Fruit fly (Drosophila melanogaster) whole organism, embryonic: Measurements from ENCODE around the gene blot.
A peak's percentile ranks its signal among the peaks of the same experiment; 100 is the strongest.

Experiments used
- Adf1 ChIP-seq: fragments of 200-800 bp; sonication (Bioruptor generic); IDR thresholded peaks from 2 replicates; pipeline ENCODE4 v1.3.6; 2022; ENCODE audit warnings: missing biosample characterization, missing genetic modification characterization
- Awh ChIP-seq: fragments of 200-800 bp; sonication (Bioruptor generic); IDR thresholded peaks from 2 replicates; pipeline ENCODE4, ENCODE4 v1.3.6; 2022; ENCODE audit warnings: missing biosample characterization, missing genetic modification characterization
- CG10209 ChIP-seq: fragments of 200-800 bp; sonication (Bioruptor generic); optimal IDR thresholded peaks from 3 replicates; lab custom pipeline; 2017; ENCODE audit warnings: missing biosample characterization, mild to moderate bottlenecking, missing genetic modification characterization, missing genetic modification reagents
- CG10267 ChIP-seq: fragments of 200-800 bp; sonication (Bioruptor generic); optimal IDR thresholded peaks from 2 replicates; lab custom pipeline; 2018; ENCODE audit warnings: missing biosample characterization, mild to moderate bottlenecking, missing genetic modification characterization, moderate library complexity
- CG10366 ChIP-seq: fragments of 200-800 bp; sonication (Bioruptor generic); IDR thresholded peaks from 2 replicates; pipeline ENCODE4 v1.3.6; 2022; ENCODE audit warnings: missing biosample characterization, missing genetic modification characterization
- CG10462 ChIP-seq: fragments of 200-800 bp; sonication (Bioruptor generic); optimal IDR thresholded peaks from 2 replicates; lab custom pipeline; 2016; ENCODE audit warnings: missing biosample characterization, missing genetic modification characterization
- CG10654 ChIP-seq: fragments of 200-800 bp; sonication (Bioruptor generic); optimal IDR thresholded peaks from 2 replicates; lab custom pipeline; 2016; ENCODE audit warnings: missing biosample characterization, missing genetic modification characterization
- CG10959 ChIP-seq: fragments of 200-800 bp; sonication (Bioruptor generic); IDR thresholded peaks from 2 replicates; pipeline ENCODE4 v1.3.6; 2022; ENCODE audit warnings: missing biosample characterization, missing genetic modification characterization
- CG11247 ChIP-seq: fragments of 200-800 bp; sonication (Bioruptor generic); IDR thresholded peaks from 2 replicates; pipeline ENCODE4 v1.3.6; 2022; ENCODE audit warnings: missing biosample characterization, missing genetic modification characterization
- CG11504 ChIP-seq: fragments of 200-800 bp; sonication (Bioruptor generic); optimal IDR thresholded peaks from 3 replicates; lab custom pipeline; 2019; ENCODE audit warnings: missing biosample characterization, mild to moderate bottlenecking, missing genetic modification characterization, moderate library complexity
- CG12769 ChIP-seq: fragments of 200-800 bp; sonication (Bioruptor generic); optimal IDR thresholded peaks from 2 replicates; lab custom pipeline; 2019; ENCODE audit warnings: missing biosample characterization, mild to moderate bottlenecking, missing genetic modification characterization, moderate library complexity
- CG13287 ChIP-seq: fragments of 200-800 bp; sonication (Bioruptor generic); IDR thresholded peaks from 2 replicates; pipeline ENCODE4 v1.3.6; 2022; ENCODE audit warnings: missing biosample characterization, missing genetic modification characterization; ENCODE audit not compliant: partially characterized antibody
- CG14441 ChIP-seq: fragments of 200-800 bp; sonication (Bioruptor generic); IDR thresholded peaks from 2 replicates; pipeline ENCODE4 v1.3.6; 2022; ENCODE audit warnings: missing biosample characterization, missing genetic modification characterization
- CG15011 ChIP-seq: fragments of 200-800 bp; sonication (Bioruptor generic); optimal IDR thresholded peaks from 3 replicates; lab custom pipeline; 2018; ENCODE audit warnings: missing biosample characterization, mild to moderate bottlenecking, missing genetic modification characterization
- CG1529 ChIP-seq: fragments of 200-800 bp; sonication (Bioruptor generic); optimal IDR thresholded peaks from 3 replicates; lab custom pipeline; 2018; ENCODE audit warnings: missing biosample characterization, missing genetic modification characterization
- CG15479 ChIP-seq: fragments of 200-800 bp; sonication (Bioruptor generic); optimal IDR thresholded peaks from 3 replicates; lab custom pipeline; 2019; ENCODE audit warnings: missing biosample characterization, mild to moderate bottlenecking, missing genetic modification characterization, moderate library complexity
- CG17186 ChIP-seq: fragments of 200-800 bp; sonication (Bioruptor generic); optimal IDR thresholded peaks from 3 replicates; lab custom pipeline; 2017; ENCODE audit warnings: missing biosample characterization, missing genetic modification reagents, missing genetic modification characterization
- CG18262 ChIP-seq: fragments of 200-800 bp; optimal IDR thresholded peaks from 3 replicates; lab custom pipeline; 2019; ENCODE audit warnings: missing biosample characterization, mild to moderate bottlenecking, missing genetic modification characterization, moderate library complexity
- CG18476 ChIP-seq: fragments of 200-800 bp; sonication (Bioruptor generic); optimal IDR thresholded peaks from 2 replicates; lab custom pipeline; 2016; ENCODE audit warnings: missing biosample characterization, mild to moderate bottlenecking, missing genetic modification characterization
- CG18619 ChIP-seq: fragments of 200-800 bp; sonication (Bioruptor generic); optimal IDR thresholded peaks from 3 replicates; lab custom pipeline; 2017; ENCODE audit warnings: missing biosample characterization, mild to moderate bottlenecking, missing genetic modification characterization
- CG2116 ChIP-seq: fragments of 200-800 bp; sonication (Bioruptor generic); optimal IDR thresholded peaks from 3 replicates; lab custom pipeline; 2018; ENCODE audit warnings: missing biosample characterization, mild to moderate bottlenecking, missing genetic modification characterization
- CG2129 ChIP-seq: fragments of 200-800 bp; sonication (Bioruptor generic); IDR thresholded peaks from 2 replicates; pipeline ENCODE4 v1.3.6; 2022; ENCODE audit warnings: missing biosample characterization, missing genetic modification characterization; ENCODE audit not compliant: partially characterized antibody
- CG34376 ChIP-seq: fragments of 200-800 bp; sonication (Bioruptor generic); optimal IDR thresholded peaks from 2 replicates; lab custom pipeline; 2018; ENCODE audit warnings: missing biosample characterization, mild to moderate bottlenecking, missing genetic modification characterization
- CG3838 ChIP-seq: fragments of 200-800 bp; sonication (Bioruptor generic); optimal IDR thresholded peaks from 3 replicates; lab custom pipeline; 2016; ENCODE audit warnings: missing biosample characterization, missing genetic modification characterization
- CG42726 ChIP-seq: fragments of 200-800 bp; sonication (Bioruptor generic); IDR thresholded peaks from 2 replicates; pipeline ENCODE4 v1.3.6; 2022; ENCODE audit warnings: missing biosample characterization, missing genetic modification characterization; ENCODE audit not compliant: partially characterized antibody
- CG6272 ChIP-seq: fragments of 200-800 bp; sonication (Bioruptor generic); IDR thresholded peaks from 2 replicates; pipeline ENCODE4 v1.3.6; 2022; ENCODE audit warnings: missing biosample characterization, missing genetic modification characterization
- CG6813 ChIP-seq: fragments of 200-800 bp; sonication (Bioruptor generic); optimal IDR thresholded peaks from 2 replicates; lab custom pipeline; 2017; ENCODE audit warnings: missing biosample characterization, missing genetic modification characterization, mild to moderate bottlenecking, moderate library complexity, missing genetic modification reagents
- CG8281 ChIP-seq: fragments of 200-800 bp; sonication (Bioruptor generic); optimal IDR thresholded peaks from 2 replicates; lab custom pipeline; 2018; ENCODE audit warnings: missing biosample characterization, mild to moderate bottlenecking, missing genetic modification characterization, moderate library complexity
- CG8944 ChIP-seq: fragments of 200-800 bp; sonication (Bioruptor generic); optimal IDR thresholded peaks from 3 replicates; lab custom pipeline; 2016; ENCODE audit warnings: missing biosample characterization, missing genetic modification characterization
- Chrac-16 ChIP-seq: fragments of 200-800 bp; sonication (Bioruptor generic); optimal IDR thresholded peaks from 3 replicates; lab custom pipeline; 2016; ENCODE audit warnings: missing biosample characterization, missing genetic modification characterization
- Deaf1 ChIP-seq: fragments of 200-800 bp; optimal IDR thresholded peaks from 3 replicates; lab custom pipeline; 2019; ENCODE audit warnings: missing biosample characterization, mild to moderate bottlenecking, missing genetic modification characterization, moderate library complexity
- Doc2 ChIP-seq: fragments of 200-800 bp; sonication (Bioruptor generic); IDR thresholded peaks from 2 replicates; pipeline ENCODE4 v1.3.6; 2022; ENCODE audit warnings: missing biosample characterization, missing genetic modification characterization
- Dref ChIP-seq: fragments of 200-800 bp; sonication (Bioruptor generic); IDR thresholded peaks from 2 replicates; pipeline ENCODE4 v1.3.6; 2022; ENCODE audit warnings: missing biosample characterization, missing genetic modification characterization
- MESR4 ChIP-seq: fragments of 200-800 bp; sonication (Bioruptor generic); optimal IDR thresholded peaks from 2 replicates; lab custom pipeline; 2018; ENCODE audit warnings: missing biosample characterization, mild to moderate bottlenecking, missing genetic modification characterization, moderate library complexity
- Rx ChIP-seq: fragments of 200-800 bp; sonication (Bioruptor generic); IDR thresholded peaks from 2 replicates; pipeline ENCODE4 v1.3.6; 2022; ENCODE audit warnings: missing biosample characterization, missing genetic modification characterization
- Taf1 ChIP-seq: fragments of 200-800 bp; sonication (Bioruptor generic); IDR thresholded peaks from 2 replicates; pipeline ENCODE4 v1.3.6; 2022; ENCODE audit warnings: missing biosample characterization, missing genetic modification characterization
- crol ChIP-seq: fragments of 200-800 bp; sonication (Bioruptor generic); IDR thresholded peaks from 2 replicates; pipeline ENCODE4 v1.3.6; 2022; ENCODE audit warnings: missing biosample characterization, missing genetic modification characterization
- en ChIP-seq: fragments of 200-800 bp; sonication (Bioruptor generic); optimal IDR thresholded peaks from 2 replicates; lab custom pipeline; 2016; ENCODE audit warnings: missing biosample characterization, missing genetic modification characterization
- exex ChIP-seq: fragments of 200-800 bp; sonication (Bioruptor generic); optimal IDR thresholded peaks from 4 replicates; lab custom pipeline; 2018; ENCODE audit warnings: missing biosample characterization, mild to moderate bottlenecking, missing genetic modification characterization, moderate library complexity
- gce ChIP-seq: fragments of 200-800 bp; sonication (Bioruptor generic); IDR thresholded peaks from 3 replicates; pipeline ENCODE4 v1.3.6; 2022; ENCODE audit warnings: missing biosample characterization, missing genetic modification characterization
- gcm ChIP-seq: fragments of 200-800 bp; sonication (Bioruptor generic); optimal IDR thresholded peaks from 2 replicates; lab custom pipeline; 2019; ENCODE audit warnings: missing biosample characterization, mild to moderate bottlenecking, missing genetic modification characterization, moderate library complexity
- gt ChIP-seq: fragments of 200-800 bp; sonication (Bioruptor generic); IDR thresholded peaks from 2 replicates; pipeline ENCODE4 v1.3.6; 2022; ENCODE audit warnings: missing biosample characterization, missing genetic modification characterization
- nerfin-1 ChIP-seq: fragments of 200-800 bp; sonication (Bioruptor generic); optimal IDR thresholded peaks from 3 replicates; lab custom pipeline; 2019; ENCODE audit warnings: missing biosample characterization, mild to moderate bottlenecking, missing genetic modification characterization, moderate library complexity
- repo ChIP-seq: fragments of 200-800 bp; sonication (Bioruptor generic); optimal IDR thresholded peaks from 2 replicates; lab custom pipeline; 2016; ENCODE audit warnings: missing biosample characterization, missing genetic modification characterization
- run ChIP-seq: fragments of 200-800 bp; sonication (Bioruptor generic); optimal IDR thresholded peaks from 3 replicates; lab custom pipeline; 2018; ENCODE audit warnings: missing biosample characterization, mild to moderate bottlenecking, missing genetic modification characterization
- sens-2 ChIP-seq: fragments of 200-800 bp; sonication (Bioruptor generic); IDR thresholded peaks from 2 replicates; pipeline ENCODE4 v1.3.6; 2022; ENCODE audit warnings: missing biosample characterization, missing genetic modification characterization
- sr ChIP-seq: fragments of 200-800 bp; sonication (Bioruptor generic); IDR thresholded peaks from 3 replicates; pipeline ENCODE4 v1.3.6; 2022; ENCODE audit warnings: missing biosample characterization, missing genetic modification characterization
- ssp ChIP-seq: fragments of 200-800 bp; sonication (Bioruptor generic); IDR thresholded peaks from 2 replicates; pipeline ENCODE4 v1.3.6; 2022; ENCODE audit warnings: missing biosample characterization, missing genetic modification characterization
- ttk ChIP-seq: fragments of 200-800 bp; sonication (Bioruptor generic); IDR thresholded peaks from 2 replicates; pipeline ENCODE4 v2.1.2; 2022; ENCODE audit warnings: missing biosample characterization, missing genetic modification characterization
- zen2 ChIP-seq: fragments of 200-800 bp; sonication (Bioruptor generic); IDR thresholded peaks from 3 replicates; pipeline ENCODE4 v1.3.6; 2022; ENCODE audit warnings: missing biosample characterization, missing genetic modification characterization; ENCODE audit not compliant: partially characterized antibody

blot gene

dm6 chr3L:17433555-17433954 is 12.2 kb upstream of the blot start, which contains the start of the genes Coq4 and CG32176 (continued):
- TF ChIP-seq CG2129 (GFP tag; lab: Robert Waterston, UW) = no peak
- TF ChIP-seq CG3838 (GFP tag; lab: Kevin White, UChicago) = peak; percentile 96
- TF ChIP-seq CG14441 (GFP tag; lab: Robert Waterston, UW) = peak; percentile 98
- TF ChIP-seq zen2 (GFP tag; lab: Robert Waterston, UW) = no peak; the same call in 2 of the 3 replicates
- peak; percentile 92 for TF ChIP-seq run (tag; lab: Kevin White, UChicago)
- TF ChIP-seq crol (GFP tag; lab: Robert Waterston, UW) = peak; percentile 69
- peak; percentile 98 for TF ChIP-seq CG11247 (GFP tag; lab: Robert Waterston, UW)
- peak; percentile 96 for TF ChIP-seq CG11504 (tag; lab: Kevin White, UChicago)
- TF ChIP-seq CG10267 (tag; lab: Kevin White, UChicago) = peak; percentile 91
- peak; percentile 97 for TF ChIP-seq CG6272
- TF ChIP-seq CG8281 (tag; lab: Kevin White, UChicago) = peak; percentile 89
- TF ChIP-seq ttk (GFP tag; lab: Robert Waterston, UW) = peak; percentile 97
- peak; percentile 96 for TF ChIP-seq sens-2 (GFP tag; lab: Robert Waterston, UW)
- peak; percentile 99 for TF ChIP-seq CG12769 (tag; lab: Kevin White, UChicago)
- TF ChIP-seq CG18476 (GFP tag; lab: Kevin White, UChicago) = peak; percentile 97
- TF ChIP-seq CG15011 (GFP tag; lab: Kevin White, UChicago) = peak; percentile 88
- TF ChIP-seq exex = peak; percentile 83
- peak; percentile 97 for TF ChIP-seq CG10959
- TF ChIP-seq CG34376 (GFP tag; lab: Kevin White, UChicago) = peak; percentile 93
- TF ChIP-seq CG42726 (GFP tag; lab: Robert Waterston, UW) = peak; percentile 71
- TF ChIP-seq Deaf1 (tag; lab: Kevin White, UChicago) = peak; percentile 81
- TF ChIP-seq CG10209 (GFP tag; lab: Kevin White, UChicago) = peak; percentile 97
- peak; percentile 71 for TF ChIP-seq MESR4 (GFP tag; lab: Kevin White, UChicago)
- peak; percentile 96 for TF ChIP-seq Taf1 (GFP tag; lab: Robert Waterston, UW)
- peak; percentile 97 for TF ChIP-seq Rx (GFP tag; lab: Robert Waterston, UW)
- TF ChIP-seq CG18619 (GFP tag; lab: Kevin White, UChicago) = peak; percentile 96
- TF ChIP-seq CG1529 (GFP tag; lab: Kevin White, UChicago) = peak; percentile 93
- peak; percentile 95 for TF ChIP-seq Doc2 (GFP tag; lab: Robert Waterston, UW)
- peak; percentile 98 for TF ChIP-seq gcm (GFP tag; lab: Kevin White, UChicago)
- peak; percentile 74 for TF ChIP-seq CG17186 (GFP tag; lab: Kevin White, UChicago)
- TF ChIP-seq Awh = peak; percentile 98
- peak; percentile 94 for TF ChIP-seq gce (GFP tag; lab: Robert Waterston, UW)
- TF ChIP-seq repo (GFP tag; lab: Kevin White, UChicago) = peak; percentile 96
- peak; percentile 98 for TF ChIP-seq CG10366 (GFP tag; lab: Robert Waterston, UW)
- TF ChIP-seq Adf1 (GFP tag; lab: Robert Waterston, UW) = peak; percentile 86
- peak; percentile 95 for TF ChIP-seq gt
- peak; percentile 7 for TF ChIP-seq CG15479 (GFP tag; lab: Kevin White, UChicago)
- peak; percentile 88 for TF ChIP-seq CG2116
- peak; percentile 99 for TF ChIP-seq CG10654
- TF ChIP-seq CG8944 = peak; percentile 99
- peak; percentile 99 for TF ChIP-seq Chrac-16 (GFP tag; lab: Kevin White, UChicago)
- peak; percentile 97 for TF ChIP-seq CG18262 (tag; lab: Kevin White, UChicago)
- TF ChIP-seq CG6813 (GFP tag; lab: Kevin White, UChicago) = peak; percentile 96
- peak; percentile 94 for TF ChIP-seq nerfin-1 (tag; lab: Kevin White, UChicago)
- TF ChIP-seq sr = peak; percentile 92
- peak; percentile 98 for TF ChIP-seq CG10462
- TF ChIP-seq Dref = peak; percentile 47
- TF ChIP-seq en (GFP tag; lab: Kevin White, UChicago) = peak; percentile 95
- peak; percentile 79 for TF ChIP-seq CG13287 (GFP tag; lab: Robert Waterston, UW)
- TF ChIP-seq ssp (GFP tag; lab: Robert Waterston, UW) = peak; percentile 92
